Worm (Caenorhabditis elegans): ENCODE measurements around the gene F18G5.1.

- TF ChIP-seq tbx-37 (GFP tag; conservative IDR thresholded peaks at IDR 0.05) (no peak), F13C5.2 (tag; optimal IDR thresholded peaks at IDR 0.05) (no peak), aly-1 (tag; optimal IDR thresholded peaks at IDR 0.05) (no peak), tbx-11 (GFP tag; IDR thresholded peaks at IDR 0.05) (no peak), ama-1 (optimal IDR thresholded peaks at IDR 0.05) (no peak), hmbx-1 (tag; optimal IDR thresholded peaks at IDR 0.05) (no peak), flt-1 (GFP tag; IDR thresholded peaks at IDR 0.05) (no peak), pes-1 (GFP tag; IDR thresholded peaks at IDR 0.05) (no peak), sea-1 (GFP tag; conservative IDR thresholded peaks at IDR 0.05) (no peak), hnd-1 (tag; optimal IDR thresholded peaks at IDR 0.05) (no peak), hmg-4 (GFP tag; optimal IDR thresholded peaks at IDR 0.05) (no peak)
These were observed 8.2 kb upstream of the F18G5.1 start, which contains the start of gene pes-8 for ce11 chrX:9251488-9251887.

Measured in whole organism, early embryonic.